Fruit fly (Drosophila melanogaster): Measurements from ENCODE around the gene CG34112.

The CG34112 gene

DNA sequence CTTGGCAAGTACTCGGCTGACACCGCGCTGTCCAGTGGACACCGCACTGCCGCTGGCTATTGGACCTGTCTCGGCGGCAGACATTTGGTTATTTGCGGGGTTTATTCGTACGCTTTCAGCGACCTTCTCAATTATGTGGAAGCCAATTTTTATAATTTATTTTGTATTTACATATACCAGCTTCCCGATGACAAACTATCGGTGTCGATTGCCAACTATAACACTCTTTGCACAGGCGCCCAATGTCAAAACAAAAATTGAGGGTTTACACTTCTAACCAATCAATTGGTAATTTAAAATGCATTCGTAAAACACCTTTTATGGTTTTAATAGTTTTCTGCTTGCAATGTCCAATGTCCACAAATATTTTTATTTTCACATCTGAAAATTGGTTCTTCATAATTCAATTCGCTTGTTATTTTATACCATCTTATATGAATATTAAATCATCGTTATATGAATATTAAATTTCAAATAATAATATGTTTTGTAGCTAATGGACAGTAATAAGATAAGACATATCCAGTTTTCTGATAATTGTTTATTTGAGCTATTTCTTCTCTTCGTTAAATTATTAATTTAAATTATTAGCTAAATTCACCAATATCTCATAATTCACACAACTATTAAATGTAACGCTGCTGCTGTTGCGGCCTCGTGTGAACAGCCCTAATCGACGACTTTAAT lies 5.9 kb upstream of the CG34112 start (continued):
- no peak for TF ChIP-seq CG6854 (GFP tag; optimal IDR thresholded peaks at IDR 0.05)
- TF ChIP-seq lab (GFP tag; optimal IDR thresholded peaks at IDR 0.05): no peak
- peak; percentile 40 for TF ChIP-seq CG16815 (GFP tag; optimal IDR thresholded peaks at IDR 0.05)
- TF ChIP-seq crp (GFP tag; optimal IDR thresholded peaks at IDR 0.05): peak in 1 of 2 experiments; percentile 64
- TF ChIP-seq CG2120 (GFP tag; optimal IDR thresholded peaks at IDR 0.05): peak; percentile 26
- no peak for TF ChIP-seq CG10462 (GFP tag; optimal IDR thresholded peaks at IDR 0.05)
- TF ChIP-seq CG4617 (GFP tag; optimal IDR thresholded peaks at IDR 0.05; ENCODE audit: borderline replicate concordance): peak; percentile 40
- peak; percentile 61 for TF ChIP-seq slbo (GFP tag; IDR thresholded peaks at IDR 0.05)
- TF ChIP-seq CG14710 (tag; optimal IDR thresholded peaks at IDR 0.05): peak; percentile 73
- TF ChIP-seq CG9727 (GFP tag; optimal IDR thresholded peaks at IDR 0.05): peak; percentile 31
- TF ChIP-seq amos (GFP tag; IDR thresholded peaks at IDR 0.05; ENCODE audit: partially characterized antibody): peak; percentile 51
- no peak for TF ChIP-seq CG43689 (GFP tag; IDR thresholded peaks at IDR 0.05)
- TF ChIP-seq Dref (GFP tag; IDR thresholded peaks at IDR 0.05): peak; percentile 78
- peak; percentile 2 for TF ChIP-seq Nf-YC (tag; optimal IDR thresholded peaks at IDR 0.05)
- peak in 1 of 2 experiments; percentile 55 for TF ChIP-seq Dfd (GFP tag; optimal IDR thresholded peaks at IDR 0.05)
- TF ChIP-seq fd96Cb (tag; optimal IDR thresholded peaks at IDR 0.05): peak; percentile 10
- TF ChIP-seq pzg (GFP tag; optimal IDR thresholded peaks at IDR 0.05): peak; percentile 31
- no peak for TF ChIP-seq Atf6 (GFP tag; IDR thresholded peaks at IDR 0.05)
- no peak for TF ChIP-seq CG1529 (GFP tag; optimal IDR thresholded peaks at IDR 0.05)
- peak; percentile 38 for TF ChIP-seq CG9437 (GFP tag; optimal IDR thresholded peaks at IDR 0.05)
- peak; percentile 41 for TF ChIP-seq gem (tag; optimal IDR thresholded peaks at IDR 0.05)
- TF ChIP-seq Sox100B (GFP tag; optimal IDR thresholded peaks at IDR 0.05): peak; percentile 29
- no peak for TF ChIP-seq CG11456 (GFP tag; IDR thresholded peaks at IDR 0.05)
- peak; percentile 56; the same call in 2 of the 3 replicates for TF ChIP-seq CG6791 (GFP tag; IDR thresholded peaks at IDR 0.05; ENCODE audit: partially characterized antibody)
- peak; percentile 40 for TF ChIP-seq dmrt11E (tag; optimal IDR thresholded peaks at IDR 0.05)
- peak; percentile 63 for TF ChIP-seq CG13775 (GFP tag; optimal IDR thresholded peaks at IDR 0.05)
- TF ChIP-seq CG8924 (tag; optimal IDR thresholded peaks at IDR 0.05): peak; percentile 7
- TF ChIP-seq ssp (GFP tag; IDR thresholded peaks at IDR 0.05): peak; percentile 98
- TF ChIP-seq Sry-β (GFP tag; optimal IDR thresholded peaks at IDR 0.05): peak; percentile 14
- no peak for TF ChIP-seq TFAM (GFP tag; optimal IDR thresholded peaks at IDR 0.05)
- TF ChIP-seq Ets65A (GFP tag): peak; percentile 75
- peak; percentile 39 for TF ChIP-seq Hr3 (GFP tag; optimal IDR thresholded peaks at IDR 0.05)
- peak; percentile 7; the same call in 1 of the 2 replicates for TF ChIP-seq HLH3B (GFP tag; IDR thresholded peaks at IDR 0.05)
- peak; percentile 20 for TF ChIP-seq CG10147 (GFP tag; optimal IDR thresholded peaks at IDR 0.05)
- TF ChIP-seq CG30431 (GFP tag; optimal IDR thresholded peaks at IDR 0.05): no peak
- 0 out of 2 replicates have a peak, but pooled peaks have one; percentile 21 for TF ChIP-seq Ptx1 (GFP tag; IDR thresholded peaks at IDR 0.05)
- no peak for TF ChIP-seq CG8388 (GFP tag; optimal IDR thresholded peaks at IDR 0.05)
- peak; percentile 45 for TF ChIP-seq CG7839 (tag; optimal IDR thresholded peaks at IDR 0.05)
- peak; percentile 69 for TF ChIP-seq MBD-R2 (GFP tag; IDR thresholded peaks at IDR 0.05)
- 0 out of 2 replicates have a peak, but pooled peaks have one; percentile 22 for TF ChIP-seq CG3847 (GFP tag; IDR thresholded peaks at IDR 0.05)
- TF ChIP-seq sob (GFP tag; IDR thresholded peaks at IDR 0.05): 0 out of 2 replicates have a peak, but pooled peaks have one; percentile 8
- TF ChIP-seq tin (GFP tag; optimal IDR thresholded peaks at IDR 0.05): peak; percentile 19
- TF ChIP-seq CG1602 (GFP tag; optimal IDR thresholded peaks at IDR 0.05): peak; percentile 24
- TF ChIP-seq dmrt99B (tag; optimal IDR thresholded peaks at IDR 0.05): peak; percentile 8
- peak; percentile 48 for TF ChIP-seq CG12391 (tag; optimal IDR thresholded peaks at IDR 0.05)
- peak; percentile 63 for TF ChIP-seq CG1603 (tag; optimal IDR thresholded peaks at IDR 0.05)
- peak; percentile 5 for TF ChIP-seq CG9817 (tag; optimal IDR thresholded peaks at IDR 0.05)
- TF ChIP-seq CG2678 (tag; optimal IDR thresholded peaks at IDR 0.05): peak; percentile 21
